Fruit fly (Drosophila melanogaster) whole organism, pupa: Measurements from ENCODE around the gene Dpy-30L2.

Experiments
- CG15710 ChIP-seq: fragments of 200-800 bp; sonication (Bioruptor generic); optimal IDR thresholded peaks from 2 replicates; lab custom pipeline; 2018; ENCODE audit warnings: missing biosample characterization, mild to moderate bottlenecking, missing genetic modification characterization, moderate library complexity
- CG17806 ChIP-seq: fragments of 200-800 bp; sonication (Bioruptor generic); optimal IDR thresholded peaks from 2 replicates; lab custom pipeline; 2018; ENCODE audit warnings: missing biosample characterization, mild to moderate bottlenecking, missing genetic modification characterization, moderate library complexity
- CG4496 ChIP-seq: fragments of 200-800 bp; sonication (Bioruptor generic); IDR thresholded peaks from 3 replicates; pipeline ENCODE4 v1.3.6; 2022; ENCODE audit warnings: missing biosample characterization, missing genetic modification characterization
- CG8301 ChIP-seq: fragments of 200-800 bp; sonication (Bioruptor generic); optimal IDR thresholded peaks from 2 replicates; lab custom pipeline; 2018; ENCODE audit warnings: missing biosample characterization, mild to moderate bottlenecking, missing genetic modification characterization
- D1 ChIP-seq: fragments of 200-800 bp; sonication (Bioruptor generic); optimal IDR thresholded peaks from 2 replicates; lab custom pipeline; 2018; ENCODE audit warnings: missing biosample characterization, mild to moderate bottlenecking, missing genetic modification characterization, moderate library complexity
- Pif1A ChIP-seq: fragments of 200-800 bp; sonication (Bioruptor generic); optimal IDR thresholded peaks from 3 replicates; lab custom pipeline; 2016; ENCODE audit warnings: missing biosample characterization, missing genetic modification characterization
- rn ChIP-seq: fragments of 200-800 bp; sonication (Bioruptor generic); IDR thresholded peaks from 2 replicates; pipeline ENCODE4 v1.3.6; 2022; ENCODE audit warnings: missing biosample characterization, missing genetic modification characterization

DNA sequence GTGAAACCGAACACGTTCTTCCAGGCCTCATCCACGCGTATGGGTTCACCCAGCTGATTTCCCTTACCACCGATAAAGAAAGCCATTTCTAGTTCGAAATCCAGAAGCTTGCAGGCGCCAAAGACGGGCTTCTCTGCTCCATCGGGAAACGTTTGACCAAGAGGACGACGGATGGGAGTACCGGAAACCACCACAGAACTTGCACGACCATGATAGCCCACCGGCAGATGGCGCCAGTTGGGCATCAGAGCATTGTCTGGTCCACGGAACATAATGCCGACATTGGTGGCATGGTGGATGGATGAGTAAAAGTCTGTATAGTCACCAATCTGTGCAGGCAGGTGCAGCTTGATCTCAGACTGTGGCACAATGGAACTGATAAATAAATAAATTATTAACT, 25.2 kb upstream of the Dpy-30L2 start:
- TF ChIP-seq CG8301 (tag; lab: Kevin White, UChicago) (no peak), D1 (tag; lab: Kevin White, UChicago) (no peak), rn (GFP tag; lab: Robert Waterston, UW) (no peak), Pif1A (no peak), CG15710 (tag; lab: Kevin White, UChicago) (no peak), CG4496 (GFP tag; lab: Robert Waterston, UW) (no peak), CG17806 (tag; lab: Kevin White, UChicago) (no peak)
